Worm (Caenorhabditis elegans) whole organism, L4/young adult: ENCODE measurements around the gene mep-1.

Experiments used
- dao-5 ChIP-seq: sonication (generic microtip); optimal IDR thresholded peaks from 2 replicates; lab custom pipeline; 2016; ENCODE audit warnings: missing genotype, missing genetic modification characterization, moderate library complexity, missing compliant biosample characterization
- him-1 ChIP-seq: sonication (generic microtip); optimal IDR thresholded peaks from 2 replicates; lab custom pipeline; 2016; ENCODE audit warnings: missing genotype, missing genetic modification reagents, missing genetic modification characterization, missing compliant biosample characterization

DNA sequence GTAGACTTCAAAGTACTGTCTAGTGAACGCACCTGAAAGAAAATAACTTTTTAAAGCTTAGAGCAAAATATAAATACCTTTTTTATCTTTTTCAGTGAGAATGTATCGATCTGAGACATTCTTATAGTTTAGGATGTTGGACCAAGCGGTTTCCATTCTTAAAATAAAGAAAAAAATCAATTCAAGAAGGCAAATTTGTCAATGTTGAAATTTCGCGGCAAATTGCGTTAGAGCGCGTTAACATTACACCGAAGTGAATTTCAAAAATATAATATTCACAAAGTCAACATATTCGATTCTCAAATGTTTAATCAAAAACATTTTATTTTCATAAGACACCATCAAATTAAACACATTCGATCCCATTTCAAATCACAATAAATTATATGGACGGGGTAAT lies 37.2 kb downstream of the mep-1 start, which contains the start of gene F12F6.7:
- TF ChIP-seq him-1 (tag; lab: Kevin White, UChicago) = no peak
- no peak for TF ChIP-seq dao-5
